Fruit fly (Drosophila melanogaster) whole organism, embryonic: Measurements from ENCODE around the gene CG6726.

ENCODE experiments used
- Asciz ChIP-seq: fragments of 200-800 bp; sonication (Bioruptor generic); optimal IDR thresholded peaks from 2 replicates; lab custom pipeline; 2017; ENCODE audit warnings: missing biosample characterization, mild to moderate bottlenecking, missing genetic modification characterization, missing genetic modification reagents
- Atf6 ChIP-seq: fragments of 200-800 bp; sonication (Bioruptor generic); IDR thresholded peaks from 2 replicates; pipeline ENCODE4 v1.3.6; 2022; ENCODE audit warnings: missing biosample characterization, missing genetic modification characterization
- B-H1 ChIP-seq: fragments of 200-800 bp; sonication (Bioruptor generic); IDR thresholded peaks from 3 replicates; pipeline ENCODE4 v1.3.6; 2022; ENCODE audit warnings: missing biosample characterization, missing genetic modification characterization
- BtbVII ChIP-seq: fragments of 200-800 bp; sonication (Bioruptor generic); optimal IDR thresholded peaks from 3 replicates; lab custom pipeline; 2017; ENCODE audit warnings: missing biosample characterization, mild to moderate bottlenecking, missing genetic modification characterization
- CG10274 ChIP-seq: fragments of 200-800 bp; sonication (Bioruptor generic); optimal IDR thresholded peaks from 3 replicates; lab custom pipeline; 2017; ENCODE audit warnings: missing biosample characterization, mild to moderate bottlenecking, missing genetic modification characterization
- CG11504 ChIP-seq: fragments of 200-800 bp; sonication (Bioruptor generic); optimal IDR thresholded peaks from 3 replicates; lab custom pipeline; 2019; ENCODE audit warnings: missing biosample characterization, mild to moderate bottlenecking, missing genetic modification characterization, moderate library complexity
- CG13775 ChIP-seq: fragments of 200-800 bp; sonication (Bioruptor generic); optimal IDR thresholded peaks from 3 replicates; lab custom pipeline; 2017; ENCODE audit warnings: missing biosample characterization, mild to moderate bottlenecking, missing genetic modification characterization
- CG14050 ChIP-seq: fragments of 200-800 bp; sonication (Bioruptor generic); IDR thresholded peaks from 3 replicates; pipeline ENCODE4 v1.3.6; 2022; ENCODE audit warnings: missing biosample characterization, missing genetic modification characterization
- CG14441 ChIP-seq: fragments of 200-800 bp; sonication (Bioruptor generic); IDR thresholded peaks from 2 replicates; pipeline ENCODE4 v1.3.6; 2022; ENCODE audit warnings: missing biosample characterization, missing genetic modification characterization
- CG14860 ChIP-seq: fragments of 200-800 bp; sonication (Bioruptor generic); IDR thresholded peaks from 3 replicates; pipeline ENCODE4 v1.3.6; 2022; ENCODE audit warnings: missing biosample characterization, missing genetic modification characterization; ENCODE audit not compliant: partially characterized antibody
- CG15269 ChIP-seq: fragments of 200-800 bp; sonication (Bioruptor generic); optimal IDR thresholded peaks from 2 replicates; lab custom pipeline; 2018; ENCODE audit warnings: missing biosample characterization, mild to moderate bottlenecking, missing genetic modification characterization, moderate library complexity
- CG17612 ChIP-seq: fragments of 200-800 bp; sonication (Bioruptor generic); IDR thresholded peaks from 2 replicates; pipeline ENCODE4 v1.3.6; 2022; ENCODE audit warnings: missing biosample characterization, missing genetic modification characterization
- CG17912 ChIP-seq: fragments of 200-800 bp; sonication (Bioruptor generic); optimal IDR thresholded peaks from 2 replicates; lab custom pipeline; 2018; ENCODE audit warnings: missing biosample characterization, mild to moderate bottlenecking, missing genetic modification characterization
- CG18599 ChIP-seq: fragments of 200-800 bp; sonication (Bioruptor generic); optimal IDR thresholded peaks from 3 replicates; lab custom pipeline; 2017; ENCODE audit warnings: missing biosample characterization, missing genetic modification characterization, mild to moderate bottlenecking, moderate library complexity, missing genetic modification reagents
- CG18619 ChIP-seq: fragments of 200-800 bp; sonication (Bioruptor generic); optimal IDR thresholded peaks from 3 replicates; lab custom pipeline; 2017; ENCODE audit warnings: missing biosample characterization, mild to moderate bottlenecking, missing genetic modification characterization
- CG30431 ChIP-seq: fragments of 200-800 bp; sonication (Bioruptor generic); optimal IDR thresholded peaks from 2 replicates; lab custom pipeline; 2017; ENCODE audit warnings: missing biosample characterization, missing genetic modification characterization
- CG33557 ChIP-seq: fragments of 200-800 bp; sonication (Bioruptor generic); optimal IDR thresholded peaks from 2 replicates; lab custom pipeline; 2019; ENCODE audit warnings: missing biosample characterization, mild to moderate bottlenecking, missing genetic modification characterization, moderate library complexity
- CG4820 ChIP-seq: fragments of 200-800 bp; sonication (Bioruptor generic); optimal IDR thresholded peaks from 3 replicates; lab custom pipeline; 2016; ENCODE audit warnings: missing biosample characterization, missing genetic modification characterization
- CG6272 ChIP-seq: fragments of 200-800 bp; sonication (Bioruptor generic); IDR thresholded peaks from 2 replicates; pipeline ENCODE4 v1.3.6; 2022; ENCODE audit warnings: missing biosample characterization, missing genetic modification characterization
- CG6689 ChIP-seq: fragments of 200-800 bp; sonication (Bioruptor generic); IDR thresholded peaks from 2 replicates; pipeline ENCODE4 v1.3.6; 2022; ENCODE audit warnings: missing biosample characterization, missing genetic modification characterization
- CG6813 ChIP-seq: fragments of 200-800 bp; sonication (Bioruptor generic); optimal IDR thresholded peaks from 2 replicates; lab custom pipeline; 2017; ENCODE audit warnings: missing biosample characterization, missing genetic modification characterization, mild to moderate bottlenecking, moderate library complexity, missing genetic modification reagents
- CG7556 ChIP-seq: fragments of 200-800 bp; sonication (Bioruptor generic); optimal IDR thresholded peaks from 2 replicates; lab custom pipeline; 2017; ENCODE audit warnings: missing biosample characterization, mild to moderate bottlenecking, missing genetic modification characterization
- CoRest ChIP-seq: fragments of 200-800 bp; sonication (Bioruptor generic); optimal IDR thresholded peaks from 3 replicates; lab custom pipeline; 2018; ENCODE audit warnings: missing biosample characterization, mild to moderate bottlenecking, missing genetic modification characterization, moderate library complexity
- E2f1 ChIP-seq: fragments of 200-800 bp; sonication (Bioruptor generic); IDR thresholded peaks from 2 replicates; pipeline ENCODE4 v1.3.6; 2022; ENCODE audit warnings: missing biosample characterization, missing genetic modification characterization
- Gsc ChIP-seq: fragments of 200-800 bp; sonication (Bioruptor generic); IDR thresholded peaks from 2 replicates; pipeline ENCODE4 v1.3.6; 2022; ENCODE audit warnings: missing biosample characterization, missing genetic modification characterization
- Hr78 ChIP-seq, 2 experiments: fragments of 200-800 bp in 1 of 2; fragments of >200 bp in 1 of 2; sonication (Bioruptor generic) in 1 of 2; optimal IDR thresholded peaks; 2 replicates each; lab custom pipeline; 2017 to 2019; ENCODE audit warnings: missing biosample characterization in 2 of 2, missing genetic modification characterization in 2 of 2, mild to moderate bottlenecking in 1 of 2, moderate library complexity in 1 of 2
- Lhr ChIP-seq: fragments of 200-800 bp; sonication (Bioruptor generic); optimal IDR thresholded peaks from 3 replicates; lab custom pipeline; 2017; ENCODE audit warnings: mild to moderate bottlenecking, missing biosample characterization, missing genetic modification reagents, missing genetic modification characterization
- Oli ChIP-seq: fragments of 200-800 bp; sonication (Bioruptor generic); optimal IDR thresholded peaks from 2 replicates; lab custom pipeline; 2018; ENCODE audit warnings: missing biosample characterization, mild to moderate bottlenecking, missing genetic modification characterization, moderate library complexity
- Opbp ChIP-seq: fragments of 200-800 bp; sonication (Bioruptor generic); IDR thresholded peaks from 3 replicates; pipeline ENCODE4 v1.3.6; 2022; ENCODE audit warnings: missing biosample characterization, missing genetic modification characterization; ENCODE audit not compliant: partially characterized antibody
- Taf1 ChIP-seq: fragments of 200-800 bp; sonication (Bioruptor generic); IDR thresholded peaks from 2 replicates; pipeline ENCODE4 v1.3.6; 2022; ENCODE audit warnings: missing biosample characterization, missing genetic modification characterization
- aop ChIP-seq: fragments of 200-800 bp; sonication (Bioruptor generic); IDR thresholded peaks from 2 replicates; pipeline ENCODE4 v1.3.6; 2022; ENCODE audit warnings: missing biosample characterization, missing genetic modification characterization
- ash1 ChIP-seq: fragments of 200-800 bp; sonication (Bioruptor generic); optimal IDR thresholded peaks from 2 replicates; lab custom pipeline; 2018; ENCODE audit warnings: missing biosample characterization, mild to moderate bottlenecking, missing genetic modification characterization
- cato ChIP-seq: fragments of 200-800 bp; sonication (Bioruptor generic); optimal IDR thresholded peaks from 2 replicates; lab custom pipeline; 2016; ENCODE audit warnings: missing biosample characterization, missing genetic modification characterization, borderline replicate concordance
- dmrt11E ChIP-seq: fragments of 200-800 bp; sonication (Bioruptor generic); optimal IDR thresholded peaks from 3 replicates; lab custom pipeline; 2018; ENCODE audit warnings: missing biosample characterization, mild to moderate bottlenecking, missing genetic modification characterization, moderate library complexity
- eyg ChIP-seq: fragments of 200-800 bp; sonication (Bioruptor generic); optimal IDR thresholded peaks from 3 replicates; lab custom pipeline; 2016; ENCODE audit warnings: missing biosample characterization, missing genetic modification characterization
- gfzf ChIP-seq: fragments of 200-800 bp; sonication (Bioruptor generic); optimal IDR thresholded peaks from 2 replicates; lab custom pipeline; 2016; ENCODE audit warnings: missing biosample characterization, mild to moderate bottlenecking, missing genetic modification characterization, moderate library complexity
- gsb-n ChIP-seq: fragments of 200-800 bp; sonication (Bioruptor generic); optimal IDR thresholded peaks from 3 replicates; lab custom pipeline; 2018; ENCODE audit warnings: missing biosample characterization, mild to moderate bottlenecking, missing genetic modification characterization
- hkb ChIP-seq, 2 experiments: fragments of 200-800 bp in 1 of 2; fragments of >200 bp in 1 of 2; sonication (Bioruptor generic) in 1 of 2; IDR thresholded peaks in 1 of 2; optimal IDR thresholded peaks in 1 of 2; 2 replicates each; pipeline versions ENCODE4 v1.3.6 to Lab custom; 2017 to 2022; ENCODE audit warnings: missing biosample characterization in 1 of 2, missing genetic modification characterization in 1 of 2
- pb ChIP-seq: fragments of 200-800 bp; sonication (Bioruptor generic); optimal IDR thresholded peaks from 3 replicates; lab custom pipeline; 2016; ENCODE audit warnings: missing biosample characterization, missing genetic modification characterization
- prd ChIP-seq, 3 experiments: fragments of >200 bp in 2 of 3; fragments of 200-800 bp in 1 of 3; sonication (Bioruptor generic) in 1 of 3; optimal IDR thresholded peaks in 2 of 3; IDR thresholded peaks in 1 of 3; 2 replicates in 2 of 3; 3 replicates in 1 of 3; pipeline versions ENCODE4 v1.3.6 to Lab custom; 2017 to 2022; ENCODE audit warnings: missing biosample characterization in 1 of 3, missing genetic modification characterization in 1 of 3
- pzg ChIP-seq: fragments of 200-800 bp; sonication (Bioruptor generic); optimal IDR thresholded peaks from 3 replicates; lab custom pipeline; 2018; ENCODE audit warnings: missing biosample characterization, mild to moderate bottlenecking, missing genetic modification characterization, moderate library complexity
- ranshi ChIP-seq: fragments of 200-800 bp; sonication (Bioruptor generic); IDR thresholded peaks from 2 replicates; pipeline ENCODE4 v1.3.6; 2022; ENCODE audit warnings: missing biosample characterization, missing genetic modification characterization
- sim ChIP-seq: fragments of 200-800 bp; sonication (Bioruptor generic); IDR thresholded peaks from 2 replicates; pipeline ENCODE4 v1.3.6; 2022; ENCODE audit warnings: missing biosample characterization, missing genetic modification characterization
- tio ChIP-seq: fragments of 200-800 bp; sonication (Bioruptor generic); optimal IDR thresholded peaks from 2 replicates; lab custom pipeline; 2017; ENCODE audit warnings: missing biosample characterization, missing genetic modification characterization, inconsistent platforms
- tna ChIP-seq: fragments of 200-800 bp; sonication (Bioruptor generic); IDR thresholded peaks from 2 replicates; pipeline ENCODE4 v1.3.6; 2022; ENCODE audit warnings: missing biosample characterization, missing genetic modification characterization; ENCODE audit not compliant: partially characterized antibody
- trem ChIP-seq: fragments of 200-800 bp; optimal IDR thresholded peaks from 3 replicates; lab custom pipeline; 2019; ENCODE audit warnings: missing biosample characterization, mild to moderate bottlenecking, missing genetic modification characterization, moderate library complexity
- zfh1 ChIP-seq: fragments of 200-800 bp; sonication (Bioruptor generic); IDR thresholded peaks from 3 replicates; pipeline ENCODE4 v1.3.6; 2022; ENCODE audit warnings: missing biosample characterization, missing genetic modification characterization

CG6726 gene

DNA sequence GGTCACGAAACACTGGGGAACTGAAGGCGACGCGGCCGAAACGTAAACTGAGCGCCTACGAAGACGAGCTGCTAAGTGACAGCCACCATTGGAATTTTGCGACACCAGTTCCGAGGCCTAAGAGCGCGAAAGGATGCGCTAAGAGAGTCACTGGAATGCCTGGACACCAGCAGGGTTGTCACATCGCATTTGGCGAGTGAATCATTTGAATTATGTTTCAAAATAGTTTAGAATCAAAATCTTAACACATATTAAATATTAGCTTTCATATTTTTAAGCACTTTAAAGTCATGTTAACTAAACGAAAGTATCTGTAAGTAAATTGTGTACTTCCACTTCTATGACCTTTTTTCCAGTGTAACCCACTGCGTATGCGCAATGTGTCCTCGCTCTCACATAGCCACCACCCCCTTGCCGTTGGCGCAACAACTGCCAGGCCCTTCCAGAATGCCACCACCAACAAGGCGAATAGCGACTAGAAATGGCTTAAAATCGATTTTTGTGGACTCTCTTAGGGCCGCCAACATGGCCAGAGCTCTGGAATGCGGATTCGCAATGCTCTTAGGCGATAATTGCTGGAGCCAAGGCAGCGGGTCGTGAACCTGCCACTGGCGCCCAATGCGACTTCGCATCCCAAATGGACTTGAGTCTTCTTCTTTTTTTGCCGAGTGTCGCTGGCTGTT is 21.3 kb downstream of the CG6726 start, which contains the start of gene Cow (continued):
- TF ChIP-seq CG13775: peak; percentile 46
- TF ChIP-seq Lhr (GFP tag; lab: Kevin White, UChicago): no peak
- TF ChIP-seq CG10274: no peak
- peak; percentile 52 for TF ChIP-seq Oli (tag; lab: Kevin White, UChicago)
- no peak for TF ChIP-seq CG30431 (GFP tag; lab: Kevin White, UChicago)
- peak; percentile 4 for TF ChIP-seq pzg (GFP tag; lab: Kevin White, UChicago)
- TF ChIP-seq gfzf (GFP tag; lab: Kevin White, UChicago): no peak
- no peak for TF ChIP-seq Opbp (GFP tag; lab: Robert Waterston, UW)
- no peak for TF ChIP-seq hkb (optimal IDR thresholded peaks at IDR 0.05; lab: Kevin White, UChicago)
- peak; percentile 77 for TF ChIP-seq hkb (GFP tag; IDR thresholded peaks at IDR 0.05; lab: Robert Waterston, UW)
- peak; percentile 42 for TF ChIP-seq Asciz (GFP tag; lab: Kevin White, UChicago)
- TF ChIP-seq CoRest: peak; percentile 54
- no peak for TF ChIP-seq pb
- no peak for TF ChIP-seq trem
- TF ChIP-seq tio (GFP tag; lab: Kevin White, UChicago): peak; percentile 43
- TF ChIP-seq CG14441 (GFP tag; lab: Robert Waterston, UW): peak; percentile 68
- TF ChIP-seq CG7556 (GFP tag; lab: Kevin White, UChicago): peak; percentile 85
- peak; percentile 62; the same call in 1 of the 2 replicates for TF ChIP-seq Atf6
- TF ChIP-seq CG17912 (GFP tag; lab: Kevin White, UChicago): no peak
- TF ChIP-seq dmrt11E: no peak
- no peak for TF ChIP-seq eyg
- peak; percentile 49 for TF ChIP-seq B-H1 (GFP tag; lab: Robert Waterston, UW)
- no peak for TF ChIP-seq tna (GFP tag; lab: Robert Waterston, UW)
- TF ChIP-seq CG6272 (GFP tag; lab: Robert Waterston, UW): peak; percentile 71
- peak; percentile 74 for TF ChIP-seq E2f1 (GFP tag; lab: Robert Waterston, UW)
- TF ChIP-seq gsb-n (tag; lab: Kevin White, UChicago): no peak
- no peak for TF ChIP-seq cato (GFP tag; lab: Kevin White, UChicago)
- TF ChIP-seq CG4820 (GFP tag; lab: Kevin White, UChicago): peak; percentile 20
- TF ChIP-seq CG14050 (GFP tag; lab: Robert Waterston, UW): peak; percentile 48; the same call in 1 of the 3 replicates
- TF ChIP-seq CG15269 (tag; lab: Kevin White, UChicago): peak; percentile 71
- peak; percentile 74 for TF ChIP-seq CG11504 (tag; lab: Kevin White, UChicago)
- TF ChIP-seq Taf1: peak; percentile 63
- TF ChIP-seq prd (optimal IDR thresholded peaks at IDR 0.05; lab: Kevin White, UChicago): no peak
- peak; percentile 75 for TF ChIP-seq prd (GFP tag; IDR thresholded peaks at IDR 0.05; lab: Robert Waterston, UW)
- peak; percentile 56; the same call in 2 of the 3 replicates for TF ChIP-seq zfh1 (GFP tag; lab: Robert Waterston, UW)
- no peak for TF ChIP-seq CG6689 (GFP tag; lab: Robert Waterston, UW)
- TF ChIP-seq CG6813 (GFP tag; lab: Kevin White, UChicago): peak; percentile 57
- TF ChIP-seq sim (GFP tag; lab: Robert Waterston, UW): no peak
- TF ChIP-seq ranshi (GFP tag; lab: Robert Waterston, UW): peak; percentile 51; the same call in 1 of the 2 replicates
- no peak for TF ChIP-seq Gsc (GFP tag; lab: Robert Waterston, UW)
- TF ChIP-seq CG18619 (GFP tag; lab: Kevin White, UChicago): peak; percentile 62
- no peak for TF ChIP-seq aop (GFP tag; lab: Robert Waterston, UW)
- TF ChIP-seq CG17612: 0 out of 2 replicates have a peak, but pooled peaks have one; percentile 16
- TF ChIP-seq ash1 (GFP tag; lab: Kevin White, UChicago): no peak
- TF ChIP-seq BtbVII: peak; percentile 35
- no peak for TF ChIP-seq CG14860 (GFP tag; lab: Robert Waterston, UW)
- peak; percentile 93 for TF ChIP-seq CG18599
- no peak for TF ChIP-seq CG33557 (GFP tag; lab: Kevin White, UChicago)
- no peak for TF ChIP-seq Hr78 (GFP tag; optimal IDR thresholded peaks at IDR 0.05; lab: Kevin White, UChicago)
